Fruit fly (Drosophila melanogaster) whole organism, embryonic: ENCODE data around the gene SLC5A11.

ENCODE experiments used
- Adf1 ChIP-seq: fragments of 200-800 bp; sonication (Bioruptor generic); IDR thresholded peaks from 2 replicates; pipeline ENCODE4 v1.3.6; 2022; ENCODE audit warnings: missing biosample characterization, missing genetic modification characterization
- BtbVII ChIP-seq: fragments of 200-800 bp; sonication (Bioruptor generic); optimal IDR thresholded peaks from 3 replicates; lab custom pipeline; 2017; ENCODE audit warnings: missing biosample characterization, mild to moderate bottlenecking, missing genetic modification characterization
- CG11695 ChIP-seq: fragments of 200-800 bp; sonication (Bioruptor generic); IDR thresholded peaks from 3 replicates; pipeline ENCODE4 v1.3.6; 2022; ENCODE audit warnings: missing biosample characterization, missing genetic modification characterization
- CG12071 ChIP-seq: fragments of 200-800 bp; sonication (Bioruptor generic); optimal IDR thresholded peaks from 3 replicates; lab custom pipeline; 2018; ENCODE audit warnings: missing biosample characterization, mild to moderate bottlenecking, missing genetic modification characterization
- CG12659 ChIP-seq: fragments of 200-800 bp; sonication (Bioruptor generic); optimal IDR thresholded peaks from 3 replicates; lab custom pipeline; 2017; ENCODE audit warnings: mild to moderate bottlenecking, missing biosample characterization, missing genetic modification reagents, missing genetic modification characterization
- CG13123 ChIP-seq: fragments of 200-800 bp; sonication (Bioruptor generic); optimal IDR thresholded peaks from 2 replicates; lab custom pipeline; 2016; ENCODE audit warnings: missing biosample characterization, missing genetic modification characterization
- CG14441 ChIP-seq: fragments of 200-800 bp; sonication (Bioruptor generic); IDR thresholded peaks from 2 replicates; pipeline ENCODE4 v1.3.6; 2022; ENCODE audit warnings: missing biosample characterization, missing genetic modification characterization
- CG15601 ChIP-seq: fragments of 200-800 bp; sonication (Bioruptor generic); optimal IDR thresholded peaks from 3 replicates; lab custom pipeline; 2019; ENCODE audit warnings: missing biosample characterization, mild to moderate bottlenecking, missing genetic modification characterization, moderate library complexity
- CG1603 ChIP-seq: fragments of 200-800 bp; sonication (Bioruptor generic); optimal IDR thresholded peaks from 2 replicates; lab custom pipeline; 2019; ENCODE audit warnings: missing biosample characterization, mild to moderate bottlenecking, missing genetic modification characterization, moderate library complexity
- CG16863 ChIP-seq: fragments of 200-800 bp; sonication (Bioruptor generic); optimal IDR thresholded peaks from 3 replicates; lab custom pipeline; 2016; ENCODE audit warnings: missing biosample characterization, missing genetic modification characterization
- CG18262 ChIP-seq: fragments of 200-800 bp; optimal IDR thresholded peaks from 3 replicates; lab custom pipeline; 2019; ENCODE audit warnings: missing biosample characterization, mild to moderate bottlenecking, missing genetic modification characterization, moderate library complexity
- CG18764 ChIP-seq: fragments of 200-800 bp; sonication (Bioruptor generic); optimal IDR thresholded peaks from 3 replicates; lab custom pipeline; 2016; ENCODE audit warnings: missing biosample characterization, missing genetic modification characterization
- CG2116 ChIP-seq: fragments of 200-800 bp; sonication (Bioruptor generic); optimal IDR thresholded peaks from 3 replicates; lab custom pipeline; 2018; ENCODE audit warnings: missing biosample characterization, mild to moderate bottlenecking, missing genetic modification characterization
- CG31441 ChIP-seq: fragments of 200-800 bp; sonication (Bioruptor generic); IDR thresholded peaks from 2 replicates; pipeline ENCODE4 v1.3.6; 2022; ENCODE audit warnings: missing biosample characterization, missing genetic modification characterization
- CG42726 ChIP-seq: fragments of 200-800 bp; sonication (Bioruptor generic); IDR thresholded peaks from 2 replicates; pipeline ENCODE4 v1.3.6; 2022; ENCODE audit warnings: missing biosample characterization, missing genetic modification characterization; ENCODE audit not compliant: partially characterized antibody
- CG4820 ChIP-seq: fragments of 200-800 bp; sonication (Bioruptor generic); optimal IDR thresholded peaks from 3 replicates; lab custom pipeline; 2016; ENCODE audit warnings: missing biosample characterization, missing genetic modification characterization
- CG6175 ChIP-seq: fragments of 200-800 bp; sonication (Bioruptor generic); IDR thresholded peaks from 3 replicates; pipeline ENCODE4 v1.3.6; 2022; ENCODE audit warnings: missing biosample characterization, missing genetic modification characterization
- CG7271 ChIP-seq: fragments of 200-800 bp; sonication (Bioruptor generic); optimal IDR thresholded peaks from 2 replicates; lab custom pipeline; 2018; ENCODE audit warnings: missing biosample characterization, mild to moderate bottlenecking, missing genetic modification characterization, moderate library complexity
- CG8089 ChIP-seq: fragments of 200-800 bp; sonication (Bioruptor generic); optimal IDR thresholded peaks from 3 replicates; lab custom pipeline; 2016; ENCODE audit warnings: missing biosample characterization, missing genetic modification characterization
- CG9797 ChIP-seq: fragments of 200-800 bp; sonication (Bioruptor generic); optimal IDR thresholded peaks from 3 replicates; lab custom pipeline; 2018; ENCODE audit warnings: missing biosample characterization, mild to moderate bottlenecking, missing genetic modification characterization
- CG9876 ChIP-seq: fragments of 200-800 bp; sonication (Bioruptor generic); optimal IDR thresholded peaks from 2 replicates; lab custom pipeline; 2016; ENCODE audit warnings: missing biosample characterization, missing genetic modification characterization
- Dek ChIP-seq: fragments of 200-800 bp; sonication (Bioruptor generic); optimal IDR thresholded peaks from 3 replicates; lab custom pipeline; 2019; ENCODE audit warnings: missing biosample characterization, mild to moderate bottlenecking, missing genetic modification characterization, moderate library complexity
- E2f1 ChIP-seq: fragments of 200-800 bp; sonication (Bioruptor generic); IDR thresholded peaks from 2 replicates; pipeline ENCODE4 v1.3.6; 2022; ENCODE audit warnings: missing biosample characterization, missing genetic modification characterization
- ERR ChIP-seq: fragments of 200-800 bp; sonication (Bioruptor generic); optimal IDR thresholded peaks from 2 replicates; lab custom pipeline; 2016; ENCODE audit warnings: missing biosample characterization, missing genetic modification characterization
- HmgZ ChIP-seq: fragments of 200-800 bp; sonication (Bioruptor generic); optimal IDR thresholded peaks from 2 replicates; lab custom pipeline; 2018; ENCODE audit warnings: missing biosample characterization, mild to moderate bottlenecking, missing genetic modification characterization
- Med ChIP-seq: fragments of 200-800 bp; sonication (Bioruptor generic); peaks from one replicate; lab custom pipeline; 2016; ENCODE audit warnings: missing biosample characterization, missing genetic modification characterization, mild to moderate bottlenecking, inconsistent platforms, moderate library complexity
- Nf-YC ChIP-seq: fragments of 200-800 bp; optimal IDR thresholded peaks from 3 replicates; lab custom pipeline; 2019; ENCODE audit warnings: missing biosample characterization, mild to moderate bottlenecking, missing genetic modification characterization, moderate library complexity
- Ptx1 ChIP-seq: fragments of 200-800 bp; sonication (Bioruptor generic); IDR thresholded peaks from 2 replicates; pipeline ENCODE4 v1.3.6; 2022; ENCODE audit warnings: missing biosample characterization, missing genetic modification characterization
- Rx ChIP-seq: fragments of 200-800 bp; sonication (Bioruptor generic); IDR thresholded peaks from 2 replicates; pipeline ENCODE4 v1.3.6; 2022; ENCODE audit warnings: missing biosample characterization, missing genetic modification characterization
- Ssrp ChIP-seq: fragments of 200-800 bp; sonication (Bioruptor generic); optimal IDR thresholded peaks from 2 replicates; lab custom pipeline; 2018; ENCODE audit warnings: missing biosample characterization, mild to moderate bottlenecking, missing genetic modification characterization, moderate library complexity
- Trl ChIP-seq, 3 experiments: fragments of >200 bp in 2 of 3; fragments of 200-800 bp in 1 of 3; sonication (Bioruptor generic) in 1 of 3; optimal IDR thresholded peaks; 2 replicates in 1 of 3; 3 replicates in 2 of 3; lab custom pipeline; 2016 to 2017; ENCODE audit warnings: missing biosample characterization in 1 of 3, missing genetic modification characterization in 1 of 3
- Usf ChIP-seq: fragments of 200-800 bp; sonication (Bioruptor generic); optimal IDR thresholded peaks from 2 replicates; lab custom pipeline; 2017; ENCODE audit warnings: missing genotype, missing biosample characterization, missing genetic modification characterization
- ac ChIP-seq: fragments of 200-800 bp; sonication (Bioruptor generic); optimal IDR thresholded peaks from 3 replicates; lab custom pipeline; 2017; ENCODE audit warnings: missing biosample characterization, mild to moderate bottlenecking, missing genetic modification characterization
- bigmax ChIP-seq: fragments of 200-800 bp; sonication (Bioruptor generic); optimal IDR thresholded peaks from 2 replicates; lab custom pipeline; 2018; ENCODE audit warnings: missing biosample characterization, mild to moderate bottlenecking, missing genetic modification characterization
- crp ChIP-seq, 2 experiments: fragments of 200-800 bp; sonication (Bioruptor generic); optimal IDR thresholded peaks; 2 replicates in 1 of 2; 3 replicates in 1 of 2; lab custom pipeline; 2017; ENCODE audit warnings: missing biosample characterization in 2 of 2, missing genetic modification characterization in 2 of 2, mild to moderate bottlenecking in 1 of 2, moderate library complexity in 1 of 2
- cwo ChIP-seq: fragments of 200-800 bp; sonication (Bioruptor generic); optimal IDR thresholded peaks from 3 replicates; lab custom pipeline; 2017; ENCODE audit warnings: missing biosample characterization, missing genetic modification characterization, mild to moderate bottlenecking, moderate library complexity, missing genetic modification reagents
- dati ChIP-seq: fragments of 200-800 bp; sonication (Bioruptor generic); IDR thresholded peaks from 2 replicates; pipeline ENCODE4 v1.3.6; 2022; ENCODE audit warnings: missing biosample characterization, missing genetic modification characterization
- gce ChIP-seq: fragments of 200-800 bp; sonication (Bioruptor generic); IDR thresholded peaks from 3 replicates; pipeline ENCODE4 v1.3.6; 2022; ENCODE audit warnings: missing biosample characterization, missing genetic modification characterization
- insv ChIP-seq, 2 experiments: fragments of 200-800 bp; sonication (Bioruptor generic); optimal IDR thresholded peaks; 3 replicates each; lab custom pipeline; 2016 to 2018; ENCODE audit warnings: missing biosample characterization in 2 of 2, missing genetic modification characterization in 2 of 2
- lbe ChIP-seq: fragments of 200-800 bp; sonication (Bioruptor generic); optimal IDR thresholded peaks from 2 replicates; lab custom pipeline; 2016; ENCODE audit warnings: missing biosample characterization, mild to moderate bottlenecking, missing genetic modification characterization
- odd ChIP-seq: fragments of 200-800 bp; sonication (Bioruptor generic); optimal IDR thresholded peaks from 2 replicates; lab custom pipeline; 2017; ENCODE audit warnings: missing biosample characterization, mild to moderate bottlenecking, missing genetic modification characterization
- pnt ChIP-seq: fragments of 200-800 bp; sonication (Bioruptor generic); optimal IDR thresholded peaks from 3 replicates; lab custom pipeline; 2016; ENCODE audit warnings: missing biosample characterization, missing genetic modification characterization
- repo ChIP-seq: fragments of 200-800 bp; sonication (Bioruptor generic); optimal IDR thresholded peaks from 2 replicates; lab custom pipeline; 2016; ENCODE audit warnings: missing biosample characterization, missing genetic modification characterization
- schlank ChIP-seq: fragments of 200-800 bp; sonication (Bioruptor generic); optimal IDR thresholded peaks from 2 replicates; lab custom pipeline; 2018; ENCODE audit warnings: missing biosample characterization, mild to moderate bottlenecking, missing genetic modification characterization
- sens ChIP-seq: fragments of 200-800 bp; sonication (Bioruptor generic); peaks from one replicate; lab custom pipeline; 2016; ENCODE audit warnings: missing biosample characterization, missing genetic modification characterization
- sim ChIP-seq: fragments of 200-800 bp; sonication (Bioruptor generic); IDR thresholded peaks from 2 replicates; pipeline ENCODE4 v1.3.6; 2022; ENCODE audit warnings: missing biosample characterization, missing genetic modification characterization
- so ChIP-seq: fragments of 200-800 bp; sonication (Bioruptor generic); IDR thresholded peaks from 3 replicates; pipeline ENCODE4 v1.3.6; 2022; ENCODE audit warnings: missing biosample characterization, missing genetic modification characterization
- sob ChIP-seq: fragments of 200-800 bp; sonication (Bioruptor generic); IDR thresholded peaks from 2 replicates; pipeline ENCODE4 v1.3.6; 2022; ENCODE audit warnings: missing biosample characterization, missing genetic modification characterization
- tup ChIP-seq: fragments of 200-800 bp; sonication (Bioruptor generic); optimal IDR thresholded peaks from 2 replicates; lab custom pipeline; 2016; ENCODE audit warnings: missing biosample characterization, mild to moderate bottlenecking, missing genetic modification characterization, moderate library complexity
- wdn ChIP-seq: fragments of 200-800 bp; sonication (Bioruptor generic); IDR thresholded peaks from 2 replicates; pipeline ENCODE4 v1.3.6; 2022; ENCODE audit warnings: missing biosample characterization, missing genetic modification characterization

SLC5A11 gene

dm6 chr2L:8165800-8166576 is 38.9 kb downstream of the SLC5A11 start (continued):
- TF ChIP-seq bigmax (no peak), CG42726 (GFP tag; lab: Robert Waterston, UW) (no peak), lbe (GFP tag; lab: Kevin White, UChicago) (no peak), BtbVII (no peak), repo (GFP tag; lab: Kevin White, UChicago) (no peak), CG13123 (GFP tag; lab: Kevin White, UChicago) (no peak), Ssrp (tag; lab: Kevin White, UChicago) (no peak), CG12659 (GFP tag; lab: Kevin White, UChicago) (no peak), CG18764 (GFP tag; lab: Kevin White, UChicago) (no peak), CG7271 (tag; lab: Kevin White, UChicago) (peak; percentile 80), CG9797 (GFP tag; lab: Kevin White, UChicago) (no peak), CG4820 (GFP tag; lab: Kevin White, UChicago) (no peak), wdn (GFP tag; lab: Robert Waterston, UW) (no peak), Nf-YC (tag; lab: Kevin White, UChicago) (no peak), Trl (optimal IDR thresholded peaks at IDR 0.05; lab: Kevin White, UChicago) (no peak), Trl (GFP tag; optimal IDR thresholded peaks at IDR 0.05; lab: Kevin White, UChicago) (no peak), crp (GFP tag; optimal IDR thresholded peaks at IDR 0.05; lab: Kevin White, UChicago) (no peak), tup (GFP tag; lab: Kevin White, UChicago) (no peak), CG31441 (GFP tag; lab: Robert Waterston, UW) (no peak), Rx (GFP tag; lab: Robert Waterston, UW) (no peak), Usf (GFP tag; lab: Kevin White, UChicago) (no peak), Ptx1 (GFP tag; lab: Robert Waterston, UW) (no peak), insv (GFP tag; optimal IDR thresholded peaks at IDR 0.05; lab: Kevin White, UChicago) (no peak), ERR (GFP tag; lab: Kevin White, UChicago) (no peak), pnt (no peak), odd (no peak), CG14441 (GFP tag; lab: Robert Waterston, UW) (no peak), CG16863 (GFP tag; lab: Kevin White, UChicago) (no peak), sens (GFP tag; lab: Kevin White, UChicago) (peak; percentile 77), so (no peak), HmgZ (tag; lab: Kevin White, UChicago) (no peak), CG12071 (GFP tag; lab: Kevin White, UChicago) (no peak), ac (GFP tag; lab: Kevin White, UChicago) (peak; percentile 86), CG6175 (no peak), Med (GFP tag; lab: Kevin White, UChicago) (peak; percentile 26), CG2116 (GFP tag; lab: Kevin White, UChicago) (no peak), gce (GFP tag; lab: Robert Waterston, UW) (no peak), CG1603 (tag; lab: Kevin White, UChicago) (peak; percentile 19), dati (GFP tag; lab: Robert Waterston, UW) (no peak), sim (GFP tag; lab: Robert Waterston, UW) (no peak), E2f1 (GFP tag; lab: Robert Waterston, UW) (no peak), schlank (tag; lab: Kevin White, UChicago) (no peak), CG18262 (tag; lab: Kevin White, UChicago) (no peak), Dek (tag; lab: Kevin White, UChicago) (no peak), Adf1 (no peak), cwo (GFP tag; lab: Kevin White, UChicago) (no peak), CG11695 (GFP tag; lab: Robert Waterston, UW) (no peak), CG15601 (tag; lab: Kevin White, UChicago) (peak; percentile 48), CG9876 (GFP tag; lab: Kevin White, UChicago) (no peak), sob (peak; percentile 48; the same call in 1 of the 2 replicates), CG8089 (GFP tag; lab: Kevin White, UChicago) (no peak)
